Fruit fly (Drosophila melanogaster) whole organism, adult: Measurements from ENCODE around the gene CG31675.

ENCODE experiments used
- CG11617 ChIP-seq: fragments of 200-800 bp; sonication (Bioruptor generic); optimal IDR thresholded peaks from 2 replicates; lab custom pipeline; 2017; ENCODE audit warnings: mild to moderate bottlenecking, missing biosample characterization, missing genetic modification reagents, missing genetic modification characterization
- CG12768 ChIP-seq: fragments of 200-800 bp; sonication (Bioruptor generic); optimal IDR thresholded peaks from 2 replicates; lab custom pipeline; 2017; ENCODE audit warnings: missing biosample characterization, missing genetic modification characterization, mild to moderate bottlenecking, moderate library complexity, missing genetic modification reagents
- CG14711 ChIP-seq: fragments of 200-800 bp; sonication (Bioruptor generic); optimal IDR thresholded peaks from 2 replicates; lab custom pipeline; 2018; ENCODE audit warnings: missing biosample characterization, mild to moderate bottlenecking, missing genetic modification characterization, moderate library complexity
- CG1620 ChIP-seq: fragments of 200-800 bp; sonication (Bioruptor generic); optimal IDR thresholded peaks from 2 replicates; lab custom pipeline; 2016; ENCODE audit warnings: missing biosample characterization, missing genetic modification characterization
- CG33017 ChIP-seq: fragments of 200-800 bp; sonication (Bioruptor generic); optimal IDR thresholded peaks from 2 replicates; lab custom pipeline; 2018; ENCODE audit warnings: missing biosample characterization, mild to moderate bottlenecking, missing genetic modification characterization, moderate library complexity
- CG5204 ChIP-seq: fragments of 200-800 bp; sonication (Bioruptor generic); optimal IDR thresholded peaks from 2 replicates; lab custom pipeline; 2016; ENCODE audit warnings: missing biosample characterization, missing genetic modification characterization
- CG7045 ChIP-seq: fragments of 200-800 bp; sonication (Bioruptor generic); optimal IDR thresholded peaks from 2 replicates; lab custom pipeline; 2017; ENCODE audit warnings: missing biosample characterization, mild to moderate bottlenecking, missing genetic modification characterization
- CG7101 ChIP-seq: fragments of 200-800 bp; sonication (Bioruptor generic); optimal IDR thresholded peaks from 2 replicates; lab custom pipeline; 2018; ENCODE audit warnings: missing biosample characterization, mild to moderate bottlenecking, missing genetic modification characterization, moderate library complexity
- Clk ChIP-seq: fragments of 200-800 bp; sonication (Bioruptor generic); optimal IDR thresholded peaks from 2 replicates; lab custom pipeline; 2017; ENCODE audit warnings: missing biosample characterization, missing genetic modification characterization
- Crg-1 ChIP-seq: fragments of 200-800 bp; sonication (Bioruptor generic); optimal IDR thresholded peaks from 2 replicates; lab custom pipeline; 2016; ENCODE audit warnings: missing biosample characterization, missing genetic modification characterization
- Hr96 ChIP-seq: fragments of 200-800 bp; sonication (Bioruptor generic); optimal IDR thresholded peaks from 2 replicates; lab custom pipeline; 2016; ENCODE audit warnings: missing biosample characterization, missing genetic modification characterization
- Mnt ChIP-seq: fragments of 200-800 bp; sonication (Bioruptor generic); optimal IDR thresholded peaks from 2 replicates; lab custom pipeline; 2016; ENCODE audit warnings: missing biosample characterization, mild to moderate bottlenecking, missing genetic modification characterization
- bab1 ChIP-seq: fragments of 200-800 bp; sonication (Bioruptor generic); optimal IDR thresholded peaks from 3 replicates; lab custom pipeline; 2019; ENCODE audit warnings: missing biosample characterization, mild to moderate bottlenecking, missing genetic modification characterization, moderate library complexity
- cic ChIP-seq: fragments of 200-800 bp; sonication (Bioruptor generic); optimal IDR thresholded peaks from 2 replicates; lab custom pipeline; 2017; ENCODE audit warnings: missing biosample characterization, mild to moderate bottlenecking, missing genetic modification characterization, moderate library complexity
- cnc ChIP-seq, 2 experiments: fragments of >200 bp; optimal IDR thresholded peaks; 2 replicates each; lab custom pipeline; 2017
- kay ChIP-seq: fragments of 200-800 bp; sonication (Bioruptor generic); peaks from one replicate; lab custom pipeline; 2016; ENCODE audit warnings: missing biosample characterization, missing genetic modification characterization, borderline replicate concordance
- ovo ChIP-seq: fragments of 200-800 bp; sonication (Bioruptor generic); optimal IDR thresholded peaks from 2 replicates; lab custom pipeline; 2016; ENCODE audit warnings: missing biosample characterization, missing genetic modification characterization
- pad ChIP-seq: fragments of 200-800 bp; sonication (Bioruptor generic); optimal IDR thresholded peaks from 3 replicates; lab custom pipeline; 2017; ENCODE audit warnings: missing biosample characterization, missing genetic modification characterization, mild to moderate bottlenecking, moderate library complexity, missing genetic modification reagents
- tj ChIP-seq: fragments of 200-800 bp; sonication (Bioruptor generic); optimal IDR thresholded peaks from 3 replicates; lab custom pipeline; 2017; ENCODE audit warnings: missing biosample characterization, mild to moderate bottlenecking, missing genetic modification characterization, moderate library complexity
- toe ChIP-seq: fragments of 200-800 bp; sonication (Bioruptor generic); optimal IDR thresholded peaks from 2 replicates; lab custom pipeline; 2016; ENCODE audit warnings: missing biosample characterization, missing genetic modification characterization

CG31675 gene

DNA sequence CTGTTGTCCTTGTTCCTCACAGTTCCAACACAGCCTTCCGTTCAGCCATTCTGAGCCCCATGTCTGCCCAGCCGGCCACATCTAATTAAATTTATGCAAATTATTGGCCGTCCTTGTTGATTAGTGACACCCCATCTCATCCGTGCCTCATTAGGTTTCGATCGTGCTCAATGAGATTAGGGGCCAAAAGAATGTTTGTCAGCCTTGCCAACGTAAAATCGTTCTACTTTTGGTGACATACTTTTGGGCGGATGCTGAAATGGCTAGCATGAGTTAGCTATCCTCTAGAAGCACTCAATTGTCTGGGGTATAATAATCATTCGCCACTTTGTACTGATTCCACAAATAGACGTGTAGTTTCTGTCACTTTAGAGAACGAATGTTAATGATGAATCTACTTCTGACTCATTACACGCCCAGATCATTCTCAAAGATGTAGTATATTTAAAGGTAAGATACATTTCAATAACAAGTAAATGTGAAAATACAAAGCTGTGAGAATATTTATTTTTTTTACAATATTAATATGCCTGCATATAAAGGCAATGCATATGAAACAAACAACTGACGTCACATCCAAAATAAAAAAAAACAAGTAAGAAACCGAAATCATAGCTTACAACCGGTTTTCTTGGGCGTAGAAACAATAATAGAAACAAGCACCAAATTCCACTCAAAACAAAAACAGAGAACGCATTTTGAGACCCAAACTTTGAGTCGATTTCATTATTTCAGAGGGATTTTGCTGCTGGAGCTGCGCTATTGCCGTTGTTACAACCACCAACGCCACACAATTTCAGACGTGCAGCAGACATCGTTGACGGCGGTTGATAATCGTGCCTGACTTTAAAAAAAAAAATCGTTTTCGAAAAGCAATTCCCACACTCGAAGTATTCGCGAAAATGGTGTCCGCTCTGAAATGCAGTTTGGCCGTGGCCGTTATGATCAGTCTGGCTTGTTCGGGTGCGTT, 8.9 kb upstream of the CG31675 start, which contains the start of gene bero:
TSS of gene bero (plus strand) at position 325 of the 970 bp plus-strand sequence.
- peak; percentile 96 for TF ChIP-seq kay (GFP tag; lab: Kevin White, UChicago)
- TF ChIP-seq cnc (optimal IDR thresholded peaks at IDR 0.05; lab: Kevin White, UChicago), result peak; percentile 53 to 70
- TF ChIP-seq toe (GFP tag; lab: Kevin White, UChicago), result no peak
- no peak for TF ChIP-seq CG5204 (GFP tag; lab: Kevin White, UChicago)
- no peak for TF ChIP-seq Clk (GFP tag; lab: Kevin White, UChicago)
- TF ChIP-seq CG12768, result no peak

- TF ChIP-seq CG11617 (GFP tag; lab: Kevin White, UChicago), result peak; percentile 77
- TF ChIP-seq CG12768, result peak; percentile 88
- peak; percentile 63 for TF ChIP-seq cic (GFP tag; lab: Kevin White, UChicago)
- peak; percentile 81 for TF ChIP-seq CG7101 (tag; lab: Kevin White, UChicago)
- TF ChIP-seq tj, result peak; percentile 89
- TF ChIP-seq kay (GFP tag; lab: Kevin White, UChicago), result peak; percentile 20
- peak; percentile 78 for TF ChIP-seq pad (GFP tag; lab: Kevin White, UChicago)
- peak; percentile 86 for TF ChIP-seq bab1 (GFP tag; lab: Kevin White, UChicago)
- TF ChIP-seq CG14711 (tag; lab: Kevin White, UChicago), result peak; percentile 75
- peak; percentile 50 for TF ChIP-seq Crg-1 (GFP tag; lab: Kevin White, UChicago)
- peak; percentile 73 for TF ChIP-seq CG7045 (GFP tag; lab: Kevin White, UChicago)
- TF ChIP-seq ovo (GFP tag; lab: Kevin White, UChicago), result no peak
- no peak for TF ChIP-seq cnc (optimal IDR thresholded peaks at IDR 0.05; lab: Kevin White, UChicago)
- TF ChIP-seq Mnt, result peak; percentile 47
- peak; percentile 44 for TF ChIP-seq Clk (GFP tag; lab: Kevin White, UChicago)
- TF ChIP-seq CG1620 (GFP tag; lab: Kevin White, UChicago), result peak; percentile 66
- peak; percentile 78 for TF ChIP-seq Hr96 (GFP tag; lab: Kevin White, UChicago)
- peak; percentile 73 for TF ChIP-seq toe (GFP tag; lab: Kevin White, UChicago)
- TF ChIP-seq CG33017 (tag; lab: Kevin White, UChicago), result peak; percentile 77
- peak; percentile 82 for TF ChIP-seq CG5204 (GFP tag; lab: Kevin White, UChicago)
Observed at dm6 chr2L:20864764-20865265, 2.7 kb upstream of the CG31675 start, which contains the start of gene CG9338. CG9338 (plus strand) TSS chr2L:20865215.

DNA sequence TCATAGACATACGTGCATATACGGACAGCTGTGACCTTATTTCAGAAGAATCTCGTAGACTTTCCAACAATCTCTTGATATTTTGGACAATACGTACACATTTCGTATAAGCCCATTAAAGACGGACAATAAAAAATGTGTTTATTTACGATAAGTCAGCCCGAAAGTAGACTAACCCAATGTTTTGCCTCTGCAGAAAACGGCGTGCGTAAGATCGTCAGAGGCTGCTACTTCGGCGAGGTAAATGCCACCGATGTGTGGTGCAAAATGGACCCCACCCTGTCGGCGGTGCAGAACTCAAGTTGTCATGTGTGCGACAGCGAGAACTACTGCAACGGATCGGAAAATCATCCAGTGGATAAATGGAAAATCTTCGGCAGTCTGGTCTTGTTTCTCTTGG, 1.4 kb downstream of the CG31675 start:
- TF ChIP-seq CG33017 (tag; lab: Kevin White, UChicago) (no peak), ovo (GFP tag; lab: Kevin White, UChicago) (no peak), CG7101 (tag; lab: Kevin White, UChicago) (no peak), tj (no peak), Mnt (no peak), CG12768 (no peak), cic (GFP tag; lab: Kevin White, UChicago) (no peak), CG11617 (GFP tag; lab: Kevin White, UChicago) (no peak), CG7045 (GFP tag; lab: Kevin White, UChicago) (no peak), Clk (GFP tag; lab: Kevin White, UChicago) (no peak), cnc (optimal IDR thresholded peaks at IDR 0.05; lab: Kevin White, UChicago) (no peak), Hr96 (GFP tag; lab: Kevin White, UChicago) (no peak), CG1620 (GFP tag; lab: Kevin White, UChicago) (no peak), Crg-1 (GFP tag; lab: Kevin White, UChicago) (no peak), kay (GFP tag; lab: Kevin White, UChicago) (no peak), pad (GFP tag; lab: Kevin White, UChicago) (no peak), bab1 (GFP tag; lab: Kevin White, UChicago) (no peak), CG5204 (GFP tag; lab: Kevin White, UChicago) (no peak), toe (GFP tag; lab: Kevin White, UChicago) (no peak)

dm6 chr2L:20869804-20870295, 2.3 kb downstream of the CG31675 start, which contains the start of gene CG14401:
CG14401 (plus strand) TSS chr2L:20869854.
- TF ChIP-seq CG12768 (peak; percentile 11), cic (GFP tag; lab: Kevin White, UChicago) (peak; percentile 52), Hr96 (GFP tag; lab: Kevin White, UChicago) (no peak), pad (GFP tag; lab: Kevin White, UChicago) (no peak), Clk (GFP tag; lab: Kevin White, UChicago) (no peak), CG1620 (GFP tag; lab: Kevin White, UChicago) (no peak), CG33017 (tag; lab: Kevin White, UChicago) (peak; percentile 35), CG7101 (tag; lab: Kevin White, UChicago) (peak; percentile 15), bab1 (GFP tag; lab: Kevin White, UChicago) (no peak), toe (GFP tag; lab: Kevin White, UChicago) (no peak), kay (GFP tag; lab: Kevin White, UChicago) (no peak), tj (no peak), Mnt (peak; percentile 55), ovo (GFP tag; lab: Kevin White, UChicago) (no peak), CG5204 (GFP tag; lab: Kevin White, UChicago) (no peak), Crg-1 (GFP tag; lab: Kevin White, UChicago) (no peak), CG11617 (GFP tag; lab: Kevin White, UChicago) (peak; percentile 0), CG14711 (tag; lab: Kevin White, UChicago) (no peak), cnc (optimal IDR thresholded peaks at IDR 0.05; lab: Kevin White, UChicago) (no peak), CG7045 (GFP tag; lab: Kevin White, UChicago) (no peak)
